Fruit fly (Drosophila melanogaster): ENCODE results near the gene Usp8.

Gene Usp8

dm6 chr3R:21154130-21154529, 20.1 kb downstream of the Usp8 start:
- peak; percentile 49 for TF ChIP-seq h (GFP tag; optimal IDR thresholded peaks at IDR 0.05)
- no peak for TF ChIP-seq sv (GFP tag; optimal IDR thresholded peaks at IDR 0.05)
- no peak for TF ChIP-seq lola (GFP tag; optimal IDR thresholded peaks at IDR 0.05)

- TF ChIP-seq Hnf4 (GFP tag; optimal IDR thresholded peaks at IDR 0.05) (peak; percentile 16), dl (GFP tag; optimal IDR thresholded peaks at IDR 0.05; ENCODE audit: insufficient read depth in 1 of 2, partially characterized antibody in 2 of 2) (peak in 1 of 2 experiments; percentile 5), h (GFP tag; optimal IDR thresholded peaks at IDR 0.05) (peak; percentile 13), Abd-B (GFP tag; optimal IDR thresholded peaks at IDR 0.05) (no peak), Sp1 (GFP tag; optimal IDR thresholded peaks at IDR 0.05) (no peak), Dif (GFP tag; optimal IDR thresholded peaks at IDR 0.05; ENCODE audit: partially characterized antibody) (peak; percentile 83), Rel (GFP tag; optimal IDR thresholded peaks at IDR 0.05) (no peak), Rel (tag; optimal IDR thresholded peaks at IDR 0.05) (peak; percentile 29)
Measured at dm6 chr3R:21155931-21156488, 21.9 kb downstream of the Usp8 start.

- TF ChIP-seq CrebA (GFP tag; optimal IDR thresholded peaks at IDR 0.05; ENCODE audit: borderline replicate concordance) = peak; percentile 44
- no peak for TF ChIP-seq N (GFP tag; optimal IDR thresholded peaks at IDR 0.05)
- TF ChIP-seq jim (GFP tag; optimal IDR thresholded peaks at IDR 0.05) = no peak
- TF ChIP-seq sage (GFP tag; optimal IDR thresholded peaks at IDR 0.05) = peak; percentile 8
- no peak for TF ChIP-seq dsf (GFP tag; optimal IDR thresholded peaks at IDR 0.05; ENCODE audit: borderline replicate concordance)
- TF ChIP-seq dl (GFP tag; optimal IDR thresholded peaks at IDR 0.05; ENCODE audit: insufficient read depth in 1 of 2, partially characterized antibody in 2 of 2) = no peak
- no peak for TF ChIP-seq Myc (optimal IDR thresholded peaks at IDR 0.05)
- TF ChIP-seq dmrt93B (GFP tag; optimal IDR thresholded peaks at IDR 0.05) = no peak
- no peak for TF ChIP-seq woc (GFP tag; optimal IDR thresholded peaks at IDR 0.05)
- TF ChIP-seq Dfd (GFP tag; optimal IDR thresholded peaks at IDR 0.05) = no peak
- TF ChIP-seq Vsx2 (GFP tag; optimal IDR thresholded peaks at IDR 0.05; ENCODE audit: partially characterized antibody) = peak; percentile 59
- no peak for TF ChIP-seq Rel (GFP tag; optimal IDR thresholded peaks at IDR 0.05)
- no peak for TF ChIP-seq Rel (tag; optimal IDR thresholded peaks at IDR 0.05)
- TF ChIP-seq Jra (GFP tag; optimal IDR thresholded peaks at IDR 0.05) = no peak
- no peak for TF ChIP-seq CG9705 (GFP tag; optimal IDR thresholded peaks at IDR 0.05)
- no peak for TF ChIP-seq Hnf4 (GFP tag; optimal IDR thresholded peaks at IDR 0.05)
- TF ChIP-seq Hr83 (GFP tag; optimal IDR thresholded peaks at IDR 0.05; ENCODE audit: poor library complexity, severe bottlenecking) = peak; percentile 16
- TF ChIP-seq Sp1 (GFP tag; optimal IDR thresholded peaks at IDR 0.05) = peak; percentile 16
- no peak for TF ChIP-seq GATAd (GFP tag; optimal IDR thresholded peaks at IDR 0.05)
- TF ChIP-seq Mio (GFP tag; optimal IDR thresholded peaks at IDR 0.05) = no peak
- no peak for TF ChIP-seq Abd-B (GFP tag; optimal IDR thresholded peaks at IDR 0.05)
Measured at dm6 chr3R:21156572-21157480, 22.8 kb downstream of the Usp8 start.

dm6 chr3R:21158643-21159042, 24.6 kb downstream of the Usp8 start:
- TF ChIP-seq Rel (GFP tag; optimal IDR thresholded peaks at IDR 0.05) (no peak), Rel (tag; optimal IDR thresholded peaks at IDR 0.05) (no peak), usp (GFP tag; optimal IDR thresholded peaks at IDR 0.05) (no peak), jim (GFP tag; optimal IDR thresholded peaks at IDR 0.05) (no peak), fru (GFP tag; optimal IDR thresholded peaks at IDR 0.05) (no peak), dmrt93B (GFP tag; optimal IDR thresholded peaks at IDR 0.05) (no peak), HLH106 (tag; optimal IDR thresholded peaks at IDR 0.05) (no peak), lola (GFP tag; optimal IDR thresholded peaks at IDR 0.05) (no peak), Hr78 (GFP tag; optimal IDR thresholded peaks at IDR 0.05) (no peak), sv (GFP tag; optimal IDR thresholded peaks at IDR 0.05) (no peak), CG9705 (GFP tag; optimal IDR thresholded peaks at IDR 0.05) (no peak)

dm6 chr3R:21161042-21161532, 27.0 kb downstream of the Usp8 start, which contains the start of gene cDIP:
TSS of gene cDIP (minus strand) at chr3R:21161092.
- no peak for TF ChIP-seq lola (GFP tag; optimal IDR thresholded peaks at IDR 0.05)
- no peak for TF ChIP-seq usp (GFP tag; optimal IDR thresholded peaks at IDR 0.05)
- TF ChIP-seq CrebA (GFP tag; optimal IDR thresholded peaks at IDR 0.05; ENCODE audit: borderline replicate concordance) = no peak
- no peak for TF ChIP-seq pan (optimal IDR thresholded peaks at IDR 0.05)
- no peak for TF ChIP-seq h (GFP tag; optimal IDR thresholded peaks at IDR 0.05)
- no peak for TF ChIP-seq Jra (GFP tag; optimal IDR thresholded peaks at IDR 0.05)
- no peak for TF ChIP-seq psq (GFP tag; optimal IDR thresholded peaks at IDR 0.05)
- no peak for TF ChIP-seq Hr83 (GFP tag; optimal IDR thresholded peaks at IDR 0.05; ENCODE audit: poor library complexity, severe bottlenecking)
- TF ChIP-seq Hnf4 (GFP tag; optimal IDR thresholded peaks at IDR 0.05) = no peak
- TF ChIP-seq dsf (GFP tag; optimal IDR thresholded peaks at IDR 0.05; ENCODE audit: borderline replicate concordance) = no peak
